Fruit fly (Drosophila melanogaster): ENCODE data around the gene CG12716.
A peak's percentile ranks its signal among the peaks of the same experiment; 100 is the strongest.

The CG12716 gene

dm6 chrX:12947670-12948069 is 28.4 kb downstream of the CG12716 start (continued):
- TF ChIP-seq corto (GFP tag; optimal IDR thresholded peaks at IDR 0.05) (no peak), Dref (GFP tag; IDR thresholded peaks at IDR 0.05) (no peak), luna (GFP tag; optimal IDR thresholded peaks at IDR 0.05) (no peak), D19A (tag; optimal IDR thresholded peaks at IDR 0.05) (no peak), dati (GFP tag; IDR thresholded peaks at IDR 0.05) (no peak), usp (GFP tag; optimal IDR thresholded peaks at IDR 0.05) (no peak), CG13894 (tag; optimal IDR thresholded peaks at IDR 0.05) (peak; percentile 9), Xbp1 (GFP tag; optimal IDR thresholded peaks at IDR 0.05) (no peak), ATbp (GFP tag; optimal IDR thresholded peaks at IDR 0.05) (peak; percentile 31), Ravus (GFP tag; IDR thresholded peaks at IDR 0.05) (no peak), ranshi (GFP tag; IDR thresholded peaks at IDR 0.05) (no peak), nau (GFP tag; optimal IDR thresholded peaks at IDR 0.05) (no peak), CG2202 (tag; optimal IDR thresholded peaks at IDR 0.05) (peak; percentile 7), CG10543 (GFP tag; optimal IDR thresholded peaks at IDR 0.05) (peak; percentile 19), CG11560 (tag; IDR thresholded peaks at IDR 0.05) (no peak), Side (GFP tag; optimal IDR thresholded peaks at IDR 0.05) (no peak), CrebB (tag; optimal IDR thresholded peaks at IDR 0.05) (no peak), CG10959 (GFP tag; IDR thresholded peaks at IDR 0.05) (no peak), CG8290 (GFP tag; optimal IDR thresholded peaks at IDR 0.05) (no peak), CG8290 (tag; optimal IDR thresholded peaks at IDR 0.05) (peak in 1 of 2 experiments; percentile 60), CG1832 (GFP tag; optimal IDR thresholded peaks at IDR 0.05) (no peak), CG13775 (GFP tag; optimal IDR thresholded peaks at IDR 0.05) (peak; percentile 35), sna (GFP tag; IDR thresholded peaks at IDR 0.05; ENCODE audit: partially characterized antibody) (no peak), Chrac-16 (GFP tag; optimal IDR thresholded peaks at IDR 0.05) (no peak), CG42726 (GFP tag; IDR thresholded peaks at IDR 0.05; ENCODE audit: partially characterized antibody) (no peak), Hmx (GFP tag; optimal IDR thresholded peaks at IDR 0.05) (no peak), Hr39 (optimal IDR thresholded peaks at IDR 0.05) (no peak), Mad (GFP tag; optimal IDR thresholded peaks at IDR 0.05) (no peak), CG2712 (tag; optimal IDR thresholded peaks at IDR 0.05) (no peak), org-1 (GFP tag; optimal IDR thresholded peaks at IDR 0.05) (no peak), pros (GFP tag; optimal IDR thresholded peaks at IDR 0.05) (no peak), Mes4 (GFP tag; optimal IDR thresholded peaks at IDR 0.05) (peak; percentile 5), tx (GFP tag; optimal IDR thresholded peaks at IDR 0.05) (no peak), Aef1 (GFP tag; IDR thresholded peaks at IDR 0.05) (no peak), Gug (GFP tag; IDR thresholded peaks at IDR 0.05) (no peak), peb (GFP tag; IDR thresholded peaks at IDR 0.05) (no peak), yki (optimal IDR thresholded peaks at IDR 0.05) (no peak), nom (GFP tag; optimal IDR thresholded peaks at IDR 0.05) (no peak), ase (GFP tag; IDR thresholded peaks at IDR 0.05) (no peak), Deaf1 (tag; optimal IDR thresholded peaks at IDR 0.05) (no peak), H2.0 (GFP tag; IDR thresholded peaks at IDR 0.05) (no peak), Nf-YC (tag; optimal IDR thresholded peaks at IDR 0.05) (no peak), Dp (GFP tag; optimal IDR thresholded peaks at IDR 0.05) (no peak), pnt (GFP tag; optimal IDR thresholded peaks at IDR 0.05) (no peak), Gsc (GFP tag; IDR thresholded peaks at IDR 0.05) (no peak), HLH54F (GFP tag; optimal IDR thresholded peaks at IDR 0.05) (no peak), Vsx1 (GFP tag; optimal IDR thresholded peaks at IDR 0.05) (no peak), CG11723 (GFP tag; optimal IDR thresholded peaks at IDR 0.05) (no peak), CG2678 (tag; optimal IDR thresholded peaks at IDR 0.05) (no peak), CG7786 (GFP tag; optimal IDR thresholded peaks at IDR 0.05) (no peak), grn (GFP tag; optimal IDR thresholded peaks at IDR 0.05) (no peak), hbn (GFP tag; IDR thresholded peaks at IDR 0.05; ENCODE audit: partially characterized antibody) (no peak), CG14441 (GFP tag; IDR thresholded peaks at IDR 0.05) (no peak), Ada2b (GFP tag; IDR thresholded peaks at IDR 0.05) (no peak)
